Worm (Caenorhabditis elegans): ENCODE data around the gene M04B2.4.

- TF ChIP-seq ceh-82 (tag; optimal IDR thresholded peaks at IDR 0.05): no peak
- TF ChIP-seq F10B5.3 (tag; optimal IDR thresholded peaks at IDR 0.05): no peak
- no peak for TF ChIP-seq lir-3 (tag; optimal IDR thresholded peaks at IDR 0.05)
- no peak for TF ChIP-seq spr-1 (tag; optimal IDR thresholded peaks at IDR 0.05)
- TF ChIP-seq jun-1 (tag; optimal IDR thresholded peaks at IDR 0.05): no peak
- no peak for TF ChIP-seq tag-97 (GFP tag; IDR thresholded peaks at IDR 0.05)
These were observed 47.6 kb upstream of the M04B2.4 start for ce11 chrIV:11568249-11568940.

All from whole organism, L4 larva.